Fruit fly (Drosophila melanogaster) whole organism, embryonic: ENCODE data around the gene Nepl20.
A peak's percentile ranks its signal among the peaks of the same experiment; 100 is the strongest.

ENCODE experiments used
- ATbp ChIP-seq: fragments of 200-800 bp; sonication (Bioruptor generic); optimal IDR thresholded peaks from 2 replicates; lab custom pipeline; 2017; ENCODE audit warnings: missing biosample characterization, mild to moderate bottlenecking, missing genetic modification characterization, missing genetic modification reagents
- Ada2b ChIP-seq: fragments of 200-800 bp; sonication (Bioruptor generic); IDR thresholded peaks from 2 replicates; pipeline ENCODE4 v1.3.6; 2022; ENCODE audit warnings: missing biosample characterization, missing genetic modification characterization
- Antp ChIP-seq: fragments of 200-800 bp; sonication (Bioruptor generic); optimal IDR thresholded peaks from 3 replicates; lab custom pipeline; 2016; ENCODE audit warnings: missing biosample characterization, missing genetic modification characterization
- Blimp-1 ChIP-seq: fragments of 200-800 bp; sonication (Bioruptor generic); optimal IDR thresholded peaks from 3 replicates; lab custom pipeline; 2018; ENCODE audit warnings: missing biosample characterization, missing genetic modification characterization, mild to moderate bottlenecking, moderate library complexity, missing genetic modification reagents
- CG10979 ChIP-seq: fragments of 200-800 bp; sonication (Bioruptor generic); optimal IDR thresholded peaks from 2 replicates; lab custom pipeline; 2018; ENCODE audit warnings: missing biosample characterization, mild to moderate bottlenecking, missing genetic modification characterization, moderate library complexity
- CG11504 ChIP-seq: fragments of 200-800 bp; sonication (Bioruptor generic); optimal IDR thresholded peaks from 3 replicates; lab custom pipeline; 2019; ENCODE audit warnings: missing biosample characterization, mild to moderate bottlenecking, missing genetic modification characterization, moderate library complexity
- CG14014 ChIP-seq: fragments of 200-800 bp; sonication (Bioruptor generic); IDR thresholded peaks from 2 replicates; pipeline ENCODE4 v1.3.6; 2022; ENCODE audit warnings: missing biosample characterization, missing genetic modification characterization
- CG14441 ChIP-seq: fragments of 200-800 bp; sonication (Bioruptor generic); IDR thresholded peaks from 2 replicates; pipeline ENCODE4 v1.3.6; 2022; ENCODE audit warnings: missing biosample characterization, missing genetic modification characterization
- CG14667 ChIP-seq: fragments of 200-800 bp; sonication (Bioruptor generic); IDR thresholded peaks from 2 replicates; pipeline ENCODE4 v1.3.6; 2022; ENCODE audit warnings: missing biosample characterization, missing genetic modification characterization
- CG14965 ChIP-seq: fragments of 200-800 bp; sonication (Bioruptor generic); optimal IDR thresholded peaks from 2 replicates; lab custom pipeline; 2016; ENCODE audit warnings: missing biosample characterization, missing genetic modification characterization, borderline replicate concordance
- CG1603 ChIP-seq: fragments of 200-800 bp; sonication (Bioruptor generic); optimal IDR thresholded peaks from 2 replicates; lab custom pipeline; 2019; ENCODE audit warnings: missing biosample characterization, mild to moderate bottlenecking, missing genetic modification characterization, moderate library complexity
- CG17328 ChIP-seq: fragments of 200-800 bp; sonication (Bioruptor generic); IDR thresholded peaks from 2 replicates; pipeline ENCODE4 v1.3.6; 2022; ENCODE audit warnings: missing biosample characterization, missing genetic modification characterization
- CG17361 ChIP-seq: fragments of 200-800 bp; sonication (Bioruptor generic); IDR thresholded peaks from 3 replicates; pipeline ENCODE4 v1.3.6; 2022; ENCODE audit warnings: missing biosample characterization, missing genetic modification characterization
- CG18262 ChIP-seq: fragments of 200-800 bp; optimal IDR thresholded peaks from 3 replicates; lab custom pipeline; 2019; ENCODE audit warnings: missing biosample characterization, mild to moderate bottlenecking, missing genetic modification characterization, moderate library complexity
- CG18619 ChIP-seq: fragments of 200-800 bp; sonication (Bioruptor generic); optimal IDR thresholded peaks from 3 replicates; lab custom pipeline; 2017; ENCODE audit warnings: missing biosample characterization, mild to moderate bottlenecking, missing genetic modification characterization
- CG31224 ChIP-seq: fragments of 200-800 bp; sonication (Bioruptor generic); IDR thresholded peaks from 2 replicates; pipeline ENCODE4 v1.3.6; 2022; ENCODE audit warnings: missing biosample characterization, missing genetic modification characterization
- CG34422 ChIP-seq: fragments of 200-800 bp; sonication (Bioruptor generic); IDR thresholded peaks from 3 replicates; pipeline ENCODE4 v1.3.6; 2022; ENCODE audit warnings: missing biosample characterization, missing genetic modification characterization
- CG6272 ChIP-seq: fragments of 200-800 bp; sonication (Bioruptor generic); IDR thresholded peaks from 2 replicates; pipeline ENCODE4 v1.3.6; 2022; ENCODE audit warnings: missing biosample characterization, missing genetic modification characterization
- CG7372 ChIP-seq: fragments of 200-800 bp; sonication (Bioruptor generic); IDR thresholded peaks from 2 replicates; pipeline ENCODE4 v1.3.6; 2022; ENCODE audit warnings: missing biosample characterization, missing genetic modification characterization
- Deaf1 ChIP-seq: fragments of 200-800 bp; optimal IDR thresholded peaks from 3 replicates; lab custom pipeline; 2019; ENCODE audit warnings: missing biosample characterization, mild to moderate bottlenecking, missing genetic modification characterization, moderate library complexity
- Fer3 ChIP-seq: fragments of 200-800 bp; sonication (Bioruptor generic); optimal IDR thresholded peaks from 2 replicates; lab custom pipeline; 2018; ENCODE audit warnings: missing biosample characterization, mild to moderate bottlenecking, missing genetic modification characterization, moderate library complexity
- H2.0 ChIP-seq: fragments of 200-800 bp; sonication (Bioruptor generic); IDR thresholded peaks from 2 replicates; pipeline ENCODE4 v1.3.6; 2022; ENCODE audit warnings: missing biosample characterization, missing genetic modification characterization
- HLH3B ChIP-seq: fragments of 200-800 bp; sonication (Bioruptor generic); IDR thresholded peaks from 2 replicates; pipeline ENCODE4 v1.3.6; 2022; ENCODE audit warnings: missing biosample characterization, missing genetic modification characterization
- Meics ChIP-seq: fragments of 200-800 bp; sonication (Bioruptor generic); optimal IDR thresholded peaks from 2 replicates; lab custom pipeline; 2017; ENCODE audit warnings: missing biosample characterization, mild to moderate bottlenecking, missing genetic modification characterization
- NFAT ChIP-seq: fragments of 200-800 bp; sonication (Bioruptor generic); IDR thresholded peaks from 2 replicates; pipeline ENCODE4 v1.3.6; 2022; ENCODE audit warnings: missing biosample characterization, missing genetic modification characterization
- NfI ChIP-seq: fragments of 200-800 bp; sonication (Bioruptor generic); optimal IDR thresholded peaks from 3 replicates; lab custom pipeline; 2018; ENCODE audit warnings: missing biosample characterization, mild to moderate bottlenecking, missing genetic modification characterization, moderate library complexity
- Oli ChIP-seq: fragments of 200-800 bp; sonication (Bioruptor generic); optimal IDR thresholded peaks from 2 replicates; lab custom pipeline; 2018; ENCODE audit warnings: missing biosample characterization, mild to moderate bottlenecking, missing genetic modification characterization, moderate library complexity
- PHDP ChIP-seq: fragments of 200-800 bp; sonication (Bioruptor generic); optimal IDR thresholded peaks from 3 replicates; lab custom pipeline; 2018; ENCODE audit warnings: missing biosample characterization, mild to moderate bottlenecking, missing genetic modification characterization, moderate library complexity
- Xbp1 ChIP-seq: fragments of 200-800 bp; sonication (Bioruptor generic); optimal IDR thresholded peaks from 3 replicates; lab custom pipeline; 2016; ENCODE audit warnings: missing biosample characterization, mild to moderate bottlenecking, missing genetic modification characterization
- Xrp1 ChIP-seq: fragments of 200-800 bp; sonication (Bioruptor generic); IDR thresholded peaks from 2 replicates; pipeline ENCODE4 v1.3.6; 2022; ENCODE audit warnings: missing biosample characterization, missing genetic modification characterization
- bcd ChIP-seq: fragments of 200-800 bp; sonication (Bioruptor generic); optimal IDR thresholded peaks from 2 replicates; lab custom pipeline; 2017; ENCODE audit warnings: missing biosample characterization, mild to moderate bottlenecking, missing genetic modification characterization
- bsh ChIP-seq, 2 experiments: fragments of 200-800 bp; sonication (Bioruptor generic); optimal IDR thresholded peaks; 2 replicates each; lab custom pipeline; 2017 to 2018; ENCODE audit warnings: mild to moderate bottlenecking in 2 of 2, missing biosample characterization in 2 of 2, missing genetic modification characterization in 2 of 2, moderate library complexity in 1 of 2
- dmrt11E ChIP-seq: fragments of 200-800 bp; sonication (Bioruptor generic); optimal IDR thresholded peaks from 3 replicates; lab custom pipeline; 2018; ENCODE audit warnings: missing biosample characterization, mild to moderate bottlenecking, missing genetic modification characterization, moderate library complexity
- fd3F ChIP-seq: fragments of 200-800 bp; sonication (Bioruptor generic); optimal IDR thresholded peaks from 2 replicates; lab custom pipeline; 2018; ENCODE audit warnings: missing biosample characterization, mild to moderate bottlenecking, missing genetic modification characterization, moderate library complexity
- fd64A ChIP-seq: fragments of 200-800 bp; sonication (Bioruptor generic); optimal IDR thresholded peaks from 3 replicates; lab custom pipeline; 2018; ENCODE audit warnings: missing biosample characterization, mild to moderate bottlenecking, missing genetic modification characterization
- h ChIP-seq: fragments of >200 bp; optimal IDR thresholded peaks from 2 replicates; lab custom pipeline; 2017
- inv ChIP-seq: fragments of 200-800 bp; sonication (Bioruptor generic); IDR thresholded peaks from 2 replicates; pipeline ENCODE4 v1.3.6; 2022; ENCODE audit warnings: missing biosample characterization, missing genetic modification characterization; ENCODE audit not compliant: partially characterized antibody
- jumu ChIP-seq: fragments of 200-800 bp; sonication (Bioruptor generic); optimal IDR thresholded peaks from 3 replicates; lab custom pipeline; 2016; ENCODE audit warnings: missing biosample characterization, missing genetic modification characterization
- ken ChIP-seq: fragments of 200-800 bp; sonication (Bioruptor generic); IDR thresholded peaks from 3 replicates; pipeline ENCODE4 v1.3.6; 2022; ENCODE audit warnings: missing biosample characterization, missing genetic modification characterization
- lola ChIP-seq, 3 experiments: fragments of >200 bp in 2 of 3; fragments of 200-800 bp in 1 of 3; sonication (Bioruptor generic) in 1 of 3; optimal IDR thresholded peaks; 2 replicates each; lab custom pipeline; 2017 to 2019; ENCODE audit warnings: missing biosample characterization in 3 of 3, missing genetic modification characterization in 3 of 3, mild to moderate bottlenecking in 1 of 3, moderate library complexity in 1 of 3
- lov ChIP-seq, 2 experiments: fragments of 200-800 bp in 1 of 2; fragments of >200 bp in 1 of 2; sonication (Bioruptor generic) in 1 of 2; IDR thresholded peaks in 1 of 2; optimal IDR thresholded peaks in 1 of 2; 2 replicates in 1 of 2; 3 replicates in 1 of 2; pipeline versions ENCODE4 v1.3.6 to Lab custom; 2017 to 2022; ENCODE audit warnings: missing biosample characterization in 1 of 2, missing genetic modification characterization in 1 of 2
- mam ChIP-seq: fragments of 200-800 bp; sonication (Bioruptor generic); optimal IDR thresholded peaks from 3 replicates; lab custom pipeline; 2016; ENCODE audit warnings: missing biosample characterization, missing genetic modification characterization
- onecut ChIP-seq: fragments of 200-800 bp; sonication (Bioruptor generic); IDR thresholded peaks from 2 replicates; pipeline ENCODE4 v1.3.6; 2022; ENCODE audit warnings: missing biosample characterization, missing genetic modification characterization
- org-1 ChIP-seq: fragments of 200-800 bp; sonication (Bioruptor generic); optimal IDR thresholded peaks from 2 replicates; lab custom pipeline; 2017; ENCODE audit warnings: missing biosample characterization, missing genetic modification characterization
- pzg ChIP-seq: fragments of 200-800 bp; sonication (Bioruptor generic); optimal IDR thresholded peaks from 3 replicates; lab custom pipeline; 2018; ENCODE audit warnings: missing biosample characterization, mild to moderate bottlenecking, missing genetic modification characterization, moderate library complexity
- sens ChIP-seq: fragments of 200-800 bp; sonication (Bioruptor generic); peaks from one replicate; lab custom pipeline; 2016; ENCODE audit warnings: missing biosample characterization, missing genetic modification characterization
- seq ChIP-seq: fragments of 200-800 bp; sonication (Bioruptor generic); IDR thresholded peaks from 2 replicates; pipeline ENCODE4 v1.3.6; 2022; ENCODE audit warnings: missing biosample characterization, missing genetic modification characterization
- unc-4 ChIP-seq: fragments of 200-800 bp; sonication (Bioruptor generic); IDR thresholded peaks from 2 replicates; pipeline ENCODE4 v1.3.6; 2022; ENCODE audit warnings: missing biosample characterization, missing genetic modification characterization; ENCODE audit not compliant: partially characterized antibody
- vfl ChIP-seq: fragments of 200-800 bp; sonication (Bioruptor generic); optimal IDR thresholded peaks from 2 replicates; lab custom pipeline; 2016; ENCODE audit warnings: missing biosample characterization, missing genetic modification characterization

The Nepl20 gene

dm6 chr3R:28904174-28904573 is 23.6 kb downstream of the Nepl20 start (continued):
- TF ChIP-seq CG34422 (GFP tag; lab: Robert Waterston, UW): 0 out of 3 replicates have a peak, but pooled peaks have one; percentile 42
- 0 out of 2 replicates have a peak, but pooled peaks have one; percentile 38 for TF ChIP-seq CG14014 (GFP tag; lab: Robert Waterston, UW)
- no peak for TF ChIP-seq CG6272
- peak; percentile 21 for TF ChIP-seq jumu (GFP tag; lab: Kevin White, UChicago)
- TF ChIP-seq CG18619 (GFP tag; lab: Kevin White, UChicago): peak; percentile 4
- peak; percentile 38 for TF ChIP-seq ATbp (GFP tag; lab: Kevin White, UChicago)
- TF ChIP-seq lov (optimal IDR thresholded peaks at IDR 0.05; lab: Kevin White, UChicago): no peak
- TF ChIP-seq lov (GFP tag; IDR thresholded peaks at IDR 0.05; lab: Robert Waterston, UW): no peak
- no peak; the same call in 1 of the 3 replicates for TF ChIP-seq CG17361 (GFP tag; lab: Robert Waterston, UW)
- peak; percentile 1 to 73 for TF ChIP-seq bsh (GFP tag; optimal IDR thresholded peaks at IDR 0.05; lab: Kevin White, UChicago)
- TF ChIP-seq Blimp-1: peak; percentile 67
- TF ChIP-seq Deaf1: peak; percentile 1
- peak; percentile 45; the same call in 1 of the 3 replicates for TF ChIP-seq ken (GFP tag; lab: Robert Waterston, UW)
- peak; percentile 91 for TF ChIP-seq sens
- peak; percentile 8 for TF ChIP-seq fd64A (GFP tag; lab: Kevin White, UChicago)
- peak; percentile 62 for TF ChIP-seq CG18262 (tag; lab: Kevin White, UChicago)
- TF ChIP-seq Fer3 (tag; lab: Kevin White, UChicago): peak; percentile 39
- TF ChIP-seq bcd (GFP tag; lab: Kevin White, UChicago): peak; percentile 3
- TF ChIP-seq Ada2b (GFP tag; lab: Robert Waterston, UW): peak; percentile 22; the same call in 1 of the 2 replicates
- TF ChIP-seq Meics (GFP tag; lab: Kevin White, UChicago): peak; percentile 35
- peak; percentile 59 for TF ChIP-seq Oli
- TF ChIP-seq unc-4 (GFP tag; lab: Robert Waterston, UW): no peak
- no peak for TF ChIP-seq pzg
- peak; percentile 49 for TF ChIP-seq HLH3B (GFP tag; lab: Robert Waterston, UW)
- peak; percentile 51; the same call in 1 of the 2 replicates for TF ChIP-seq CG14441 (GFP tag; lab: Robert Waterston, UW)
- peak; percentile 14 for TF ChIP-seq Xbp1 (GFP tag; lab: Kevin White, UChicago)
- TF ChIP-seq lola (GFP tag; optimal IDR thresholded peaks at IDR 0.05; lab: Kevin White, UChicago): peak in 1 of 3 experiments; percentile 18
- TF ChIP-seq h (lab: Kevin White, UChicago): no peak
- TF ChIP-seq mam (GFP tag; lab: Kevin White, UChicago): peak; percentile 4
- TF ChIP-seq Xrp1 (GFP tag; lab: Robert Waterston, UW): peak; percentile 62; the same call in 1 of the 2 replicates
- TF ChIP-seq NFAT (GFP tag; lab: Robert Waterston, UW): 0 out of 2 replicates have a peak, but pooled peaks have one; percentile 30
- TF ChIP-seq org-1 (GFP tag; lab: Kevin White, UChicago): peak; percentile 6
- TF ChIP-seq CG17328 (GFP tag; lab: Robert Waterston, UW): 0 out of 2 replicates have a peak, but pooled peaks have one; percentile 31
- TF ChIP-seq CG14965 (GFP tag; lab: Kevin White, UChicago): no peak
- peak; percentile 45 for TF ChIP-seq CG7372 (GFP tag; lab: Robert Waterston, UW)
- peak; percentile 35 for TF ChIP-seq dmrt11E
- peak; percentile 66 for TF ChIP-seq PHDP (tag; lab: Kevin White, UChicago)
- no peak for TF ChIP-seq vfl (GFP tag; lab: Kevin White, UChicago)
- TF ChIP-seq inv (GFP tag; lab: Robert Waterston, UW): no peak
- TF ChIP-seq CG1603 (tag; lab: Kevin White, UChicago): peak; percentile 76
- peak; percentile 48 for TF ChIP-seq NfI (GFP tag; lab: Kevin White, UChicago)
- TF ChIP-seq seq: no peak
- TF ChIP-seq H2.0 (GFP tag; lab: Robert Waterston, UW): peak; percentile 9; the same call in 1 of the 2 replicates
- TF ChIP-seq fd3F (GFP tag; lab: Kevin White, UChicago): peak; percentile 22
- peak; percentile 68 for TF ChIP-seq CG11504 (tag; lab: Kevin White, UChicago)
- 0 out of 2 replicates have a peak, but pooled peaks have one; percentile 18 for TF ChIP-seq CG31224 (GFP tag; lab: Robert Waterston, UW)
- TF ChIP-seq Antp (GFP tag; lab: Kevin White, UChicago): peak; percentile 6
- peak; percentile 44; the same call in 1 of the 2 replicates for TF ChIP-seq CG14667 (GFP tag; lab: Robert Waterston, UW)
- TF ChIP-seq CG10979 (tag; lab: Kevin White, UChicago): peak; percentile 65
- TF ChIP-seq onecut (GFP tag; lab: Robert Waterston, UW): 0 out of 2 replicates have a peak, but pooled peaks have one; percentile 7
